Worm (Caenorhabditis elegans): Measurements from ENCODE around the gene C05D9.4.

- TF ChIP-seq pag-3 (tag; optimal IDR thresholded peaks at IDR 0.05; ENCODE audit: borderline replicate concordance) (no peak), pha-2 (tag; optimal IDR thresholded peaks at IDR 0.05) (no peak), F13H6.1 (tag; optimal IDR thresholded peaks at IDR 0.05) (no peak), ceh-22 (tag; optimal IDR thresholded peaks at IDR 0.05) (no peak), nhr-11 (tag; optimal IDR thresholded peaks at IDR 0.05) (no peak), lin-11 (tag; optimal IDR thresholded peaks at IDR 0.05) (no peak), unc-55 (GFP tag; optimal IDR thresholded peaks at IDR 0.05) (no peak), elt-2 (tag; optimal IDR thresholded peaks at IDR 0.05) (no peak)
These were observed at the start of gene C05D9.4 for ce11 chrX:1107758-1108157.

Measured in whole organism, late embryonic.